Worm (Caenorhabditis elegans): ENCODE data around the gene col-80.

Gene col-80

DNA sequence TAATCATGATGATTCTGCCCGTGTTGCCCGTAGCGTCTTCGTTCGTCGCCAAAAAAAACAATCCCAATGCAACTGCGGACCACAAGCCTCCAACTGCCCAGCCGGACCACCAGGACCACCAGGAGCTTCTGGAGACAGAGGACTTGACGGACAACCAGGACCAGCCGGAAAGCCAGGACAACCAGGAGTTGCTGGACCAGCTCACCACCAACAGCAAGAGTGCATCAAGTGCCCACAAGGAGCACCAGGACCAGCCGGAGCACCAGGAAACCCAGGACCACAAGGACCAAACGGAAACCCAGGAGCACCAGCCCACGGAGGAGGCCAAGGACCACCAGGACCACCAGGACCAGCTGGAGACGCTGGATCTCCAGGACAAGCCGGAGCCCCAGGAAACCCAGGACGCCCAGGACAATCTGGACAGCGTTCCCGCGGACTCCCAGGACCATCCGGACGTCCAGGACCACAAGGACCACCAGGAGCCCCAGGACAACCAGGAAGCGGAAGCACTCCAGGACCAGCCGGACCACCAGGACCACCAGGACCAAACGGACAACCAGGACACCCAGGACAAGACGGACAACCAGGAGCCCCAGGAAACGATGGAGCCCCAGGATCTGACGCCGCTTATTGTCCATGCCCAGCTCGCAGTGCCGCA lies 567 bp downstream of the col-80 start:
- TF ChIP-seq tra-1 (GFP tag; IDR thresholded peaks at IDR 0.05) = 0 out of 2 replicates have a peak, but pooled peaks have one; percentile 5
- TF ChIP-seq lin-29 (GFP tag; IDR thresholded peaks at IDR 0.05) = no peak
- peak; percentile 5; the same call in 1 of the 2 replicates for TF ChIP-seq madf-9 (GFP tag; conservative IDR thresholded peaks at IDR 0.05)
- TF ChIP-seq madf-5 (GFP tag; IDR thresholded peaks at IDR 0.05) = 0 out of 4 replicates have a peak, but pooled peaks of 1 of the 2 experiments have one; percentile 73
- TF ChIP-seq spr-3 (GFP tag; optimal IDR thresholded peaks at IDR 0.05) = peak; percentile 31
- 0 out of 2 replicates have a peak, but pooled peaks have one; percentile 30 for TF ChIP-seq daf-8 (GFP tag; IDR thresholded peaks at IDR 0.05)
- TF ChIP-seq daf-16 (GFP tag; optimal IDR thresholded peaks at IDR 0.05) = no peak
- no peak for TF ChIP-seq daf-16 (tag; optimal IDR thresholded peaks at IDR 0.05)
- TF ChIP-seq egl-43 (GFP tag; IDR thresholded peaks at IDR 0.05) = peak; percentile 14; the same call in 1 of the 2 replicates
- no peak for TF ChIP-seq zip-2 (tag; optimal IDR thresholded peaks at IDR 0.05)
- TF ChIP-seq rbr-2 (tag; optimal IDR thresholded peaks at IDR 0.05) = no peak
- TF ChIP-seq daf-12 (tag; optimal IDR thresholded peaks at IDR 0.05) = no peak
- no peak for TF ChIP-seq D1046.2 (GFP tag; IDR thresholded peaks at IDR 0.05)
- TF ChIP-seq set-16 (GFP tag; IDR thresholded peaks at IDR 0.05) = peak; percentile 99
- TF ChIP-seq nhr-41 (GFP tag; IDR thresholded peaks at IDR 0.05) = no peak

DNA sequence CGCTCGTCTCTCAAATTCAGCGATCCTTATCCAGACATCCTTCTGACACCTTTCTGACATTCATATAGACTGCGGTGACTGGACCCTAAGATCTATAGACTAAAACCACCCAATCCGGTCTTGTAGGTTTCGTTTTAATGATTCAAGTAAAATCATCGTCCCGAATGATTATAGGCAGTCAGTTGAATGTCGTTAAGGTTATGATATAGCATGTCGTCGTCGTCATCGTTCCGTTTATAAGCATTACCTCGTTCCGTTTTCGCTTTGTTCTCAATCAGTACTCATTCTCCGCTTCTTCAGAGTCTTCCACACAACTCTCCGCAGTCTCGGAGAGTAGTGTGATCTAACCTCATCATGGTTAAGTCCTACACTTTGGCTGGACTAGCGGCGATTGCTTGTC lies 1.7 kb downstream of the col-80 start, which contains the start of gene bli-1:
TSS of gene bli-1 (plus strand) at position 301 of the 400 bp plus-strand sequence.
- no peak for TF ChIP-seq dmd-6 (GFP tag; IDR thresholded peaks at IDR 0.05)
- TF ChIP-seq unc-62 (GFP tag; optimal IDR thresholded peaks at IDR 0.05 in 1 of 2) = peak in 1 of 2 experiments; percentile 23
- TF ChIP-seq unc-62 (tag; optimal IDR thresholded peaks at IDR 0.05) = no peak
- TF ChIP-seq ztf-11 (tag; optimal IDR thresholded peaks at IDR 0.05) = no peak
- TF ChIP-seq ces-1 (GFP tag; optimal IDR thresholded peaks at IDR 0.05) = no peak
- no peak for TF ChIP-seq zip-11 (GFP tag; IDR thresholded peaks at IDR 0.05)
- peak; percentile 29 for TF ChIP-seq aha-1 (tag)

DNA sequence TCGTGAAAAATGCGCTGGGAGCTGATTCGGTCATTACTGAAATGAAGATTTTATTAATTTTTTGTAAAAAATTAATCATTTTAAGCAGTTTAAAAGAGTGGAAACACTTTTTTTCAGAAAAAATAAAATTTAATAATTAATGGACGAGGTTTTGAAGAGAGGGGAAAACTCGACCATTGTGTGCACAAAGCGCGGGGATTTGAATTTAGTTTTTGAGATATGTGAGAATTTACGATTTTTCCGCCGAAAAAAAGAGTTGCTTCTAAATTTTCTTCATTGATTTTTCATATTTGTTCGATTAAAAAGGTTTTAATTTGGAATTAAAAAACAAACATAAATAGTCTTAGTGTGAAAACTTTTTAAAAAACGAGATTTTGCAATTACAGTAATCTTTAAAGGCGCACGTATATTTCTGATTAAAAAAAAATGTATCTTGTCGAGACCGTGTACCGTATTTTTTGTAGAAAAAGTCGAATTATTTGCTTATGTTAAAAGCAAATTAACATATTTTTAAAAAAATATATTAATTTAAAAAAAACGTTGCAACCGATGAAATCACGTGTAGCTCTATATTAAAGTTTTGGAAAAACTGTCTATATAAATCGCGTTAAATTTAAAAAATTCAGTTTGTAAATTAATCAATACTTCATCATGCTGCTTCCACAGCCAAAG lies 7.4 kb downstream of the col-80 start, which contains the start of the genes dph-2 and C09G5.7:
TSS of gene dph-2 (minus strand) at position 36 of the 672 bp plus-strand sequence.
TSS of gene C09G5.7 (plus strand) at position 622 of the 672 bp plus-strand sequence.
- peak; percentile 85 for TF ChIP-seq dpl-1 (GFP tag; optimal IDR thresholded peaks at IDR 0.05)
- peak; percentile 89 for TF ChIP-seq mes-2 (tag; optimal IDR thresholded peaks at IDR 0.05; ENCODE audit: poor library complexity, severe bottlenecking)
- TF ChIP-seq unc-130 (GFP tag; optimal IDR thresholded peaks at IDR 0.05) = peak; percentile 53
- no peak for TF ChIP-seq nhr-77 (tag; optimal IDR thresholded peaks at IDR 0.05)
- TF ChIP-seq nhr-28 (tag; optimal IDR thresholded peaks at IDR 0.05) = no peak
- peak in 1 of 2 experiments; percentile 80 for TF ChIP-seq unc-62 (GFP tag; optimal IDR thresholded peaks at IDR 0.05 in 1 of 2)
- no peak for TF ChIP-seq unc-62 (tag; optimal IDR thresholded peaks at IDR 0.05)
- no peak for TF ChIP-seq snpc-1.2 (GFP tag; IDR thresholded peaks at IDR 0.05)

DNA sequence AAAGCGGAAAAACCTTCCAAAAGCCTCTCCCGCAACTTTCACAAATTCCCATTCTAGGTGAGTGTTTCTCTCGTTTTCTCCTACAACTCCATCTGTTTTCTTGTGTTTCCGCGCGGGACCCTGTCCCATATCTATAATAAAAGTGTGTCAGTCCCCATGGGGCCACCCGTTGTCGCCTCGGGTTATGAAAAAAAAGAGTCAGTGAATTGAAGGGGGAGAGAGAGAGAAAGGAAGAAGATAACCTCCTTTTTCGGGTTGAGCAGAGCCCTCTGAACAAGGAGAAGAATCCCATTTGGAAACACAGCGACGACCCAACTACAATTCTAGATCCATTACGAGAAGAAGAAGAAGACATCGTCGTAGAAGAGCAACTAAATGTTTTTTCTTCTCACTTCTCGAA lies 10.1 kb downstream of the col-80 start, which contains the start of gene C09G5.13:
TSS of gene C09G5.13 (plus strand) at position 301 of the 400 bp plus-strand sequence.
- TF ChIP-seq nhr-28 (tag; optimal IDR thresholded peaks at IDR 0.05) (no peak), F49E8.2 (tag; optimal IDR thresholded peaks at IDR 0.05; ENCODE audit: borderline replicate concordance) (no peak), unc-62 (GFP tag; optimal IDR thresholded peaks at IDR 0.05 in 1 of 2) (peak in 1 of 2 experiments; percentile 22), unc-62 (tag; optimal IDR thresholded peaks at IDR 0.05) (no peak), egl-27 (tag; optimal IDR thresholded peaks at IDR 0.05) (no peak), sdz-12 (GFP tag; optimal IDR thresholded peaks at IDR 0.05) (no peak)

DNA sequence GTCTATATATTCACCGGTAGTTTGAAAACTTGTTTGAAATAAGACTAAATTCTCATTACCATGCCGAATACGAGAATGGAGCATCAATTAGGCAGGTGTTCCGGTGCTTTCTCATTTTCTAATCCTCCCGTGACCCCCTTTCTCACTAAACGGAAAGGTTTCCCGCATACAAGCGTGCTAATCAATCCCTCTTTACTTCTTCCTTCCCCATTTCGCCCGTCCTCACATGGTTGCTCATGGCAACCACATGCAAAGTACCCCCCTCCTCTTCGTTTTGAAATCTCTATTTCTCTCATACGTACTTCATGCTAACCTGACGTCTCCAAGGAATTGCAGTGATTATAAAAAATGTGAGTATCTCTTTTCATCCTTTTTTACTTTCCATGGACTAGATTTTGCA lies 12.9 kb downstream of the col-80 start, which contains the start of gene mks-5:
TSS of gene mks-5 (plus strand) at position 301 of the 400 bp plus-strand sequence.
- TF ChIP-seq mxl-3 (GFP tag; optimal IDR thresholded peaks at IDR 0.05) = no peak
- TF ChIP-seq ZK546.5 (tag; optimal IDR thresholded peaks at IDR 0.05) = no peak
- TF ChIP-seq zfp-2 (tag; optimal IDR thresholded peaks at IDR 0.05) = no peak
- no peak for TF ChIP-seq nhr-10 (tag; optimal IDR thresholded peaks at IDR 0.05)
- TF ChIP-seq mes-2 (tag; optimal IDR thresholded peaks at IDR 0.05; ENCODE audit: poor library complexity, severe bottlenecking) = no peak
- no peak for TF ChIP-seq mdt-29 (GFP tag; IDR thresholded peaks at IDR 0.05)
- TF ChIP-seq zag-1 (tag; optimal IDR thresholded peaks at IDR 0.05) = no peak
- TF ChIP-seq ces-1 (GFP tag; optimal IDR thresholded peaks at IDR 0.05) = no peak
- TF ChIP-seq hlh-11 (tag; optimal IDR thresholded peaks at IDR 0.05) = no peak
- TF ChIP-seq dve-1 (tag; optimal IDR thresholded peaks at IDR 0.05; ENCODE audit: insufficient read depth) = no peak
- TF ChIP-seq pqm-1 (tag; optimal IDR thresholded peaks at IDR 0.05) = no peak
- TF ChIP-seq ztf-11 (tag; optimal IDR thresholded peaks at IDR 0.05) = no peak
- no peak for TF ChIP-seq hmg-1.1 (GFP tag; IDR thresholded peaks at IDR 0.05)
- no peak for TF ChIP-seq dpl-1 (GFP tag; optimal IDR thresholded peaks at IDR 0.05)
- no peak for TF ChIP-seq zfp-3 (GFP tag; conservative IDR thresholded peaks at IDR 0.05)
- TF ChIP-seq D1046.2 (GFP tag; IDR thresholded peaks at IDR 0.05) = no peak
